Fruit fly (Drosophila melanogaster): ENCODE results near the gene RnpS1.
A peak's percentile ranks its signal among the peaks of the same experiment; 100 is the strongest.

The RnpS1 gene

dm6 chr3R:9590952-9591532 lies 39.2 kb downstream of the RnpS1 start, which contains the start of the genes bocks and CG8312 (continued):
- TF ChIP-seq schlank (tag; optimal IDR thresholded peaks at IDR 0.05) (no peak), CG10147 (GFP tag; optimal IDR thresholded peaks at IDR 0.05) (peak; percentile 47), CG6765 (GFP tag; optimal IDR thresholded peaks at IDR 0.05) (no peak), CG15479 (GFP tag; optimal IDR thresholded peaks at IDR 0.05) (peak; percentile 83), Mad (GFP tag; optimal IDR thresholded peaks at IDR 0.05) (peak; percentile 44), prd (optimal IDR thresholded peaks at IDR 0.05) (no peak), prd (GFP tag; IDR thresholded peaks at IDR 0.05) (no peak), gt (GFP tag; IDR thresholded peaks at IDR 0.05) (no peak), CG8359 (GFP tag; optimal IDR thresholded peaks at IDR 0.05; ENCODE audit: borderline replicate concordance) (no peak), org-1 (GFP tag; optimal IDR thresholded peaks at IDR 0.05) (no peak), CG17912 (GFP tag; optimal IDR thresholded peaks at IDR 0.05) (peak; percentile 64), CG7372 (GFP tag; IDR thresholded peaks at IDR 0.05) (no peak), CG43689 (GFP tag; IDR thresholded peaks at IDR 0.05) (no peak), CG5953 (GFP tag; IDR thresholded peaks at IDR 0.05) (no peak), row (GFP tag; IDR thresholded peaks at IDR 0.05) (no peak), nerfin-2 (GFP tag; IDR thresholded peaks at IDR 0.05; ENCODE audit: partially characterized antibody) (no peak), CG31224 (GFP tag; IDR thresholded peaks at IDR 0.05) (no peak), tgo (GFP tag; IDR thresholded peaks at IDR 0.05) (no peak), chm (GFP tag; IDR thresholded peaks at IDR 0.05) (no peak), sug (tag; optimal IDR thresholded peaks at IDR 0.05) (peak; percentile 58), h (optimal IDR thresholded peaks at IDR 0.05) (no peak), Neu2 (GFP tag; optimal IDR thresholded peaks at IDR 0.05; ENCODE audit: borderline replicate concordance) (no peak), NK7.1 (GFP tag; optimal IDR thresholded peaks at IDR 0.05) (no peak), eyg (GFP tag; optimal IDR thresholded peaks at IDR 0.05) (peak; percentile 15), Max (GFP tag; optimal IDR thresholded peaks at IDR 0.05) (peak; percentile 76), CG15696 (tag; optimal IDR thresholded peaks at IDR 0.05) (no peak), CG1792 (GFP tag; optimal IDR thresholded peaks at IDR 0.05) (peak; percentile 44), tll (GFP tag; optimal IDR thresholded peaks at IDR 0.05) (no peak), cas (GFP tag; IDR thresholded peaks at IDR 0.05) (no peak), gfzf (GFP tag; optimal IDR thresholded peaks at IDR 0.05) (peak; percentile 95), CG1529 (GFP tag; optimal IDR thresholded peaks at IDR 0.05) (no peak), grn (GFP tag; optimal IDR thresholded peaks at IDR 0.05) (peak; percentile 5), en (GFP tag; optimal IDR thresholded peaks at IDR 0.05) (no peak), CG18619 (GFP tag; optimal IDR thresholded peaks at IDR 0.05) (peak; percentile 29), kni (GFP tag; optimal IDR thresholded peaks at IDR 0.05) (no peak), CG11504 (tag; optimal IDR thresholded peaks at IDR 0.05) (no peak), ewg (GFP tag; optimal IDR thresholded peaks at IDR 0.05) (peak; percentile 80), pum (GFP tag; optimal IDR thresholded peaks at IDR 0.05) (peak; percentile 57), fd102C (GFP tag; optimal IDR thresholded peaks at IDR 0.05) (no peak), Usf (GFP tag; optimal IDR thresholded peaks at IDR 0.05) (no peak), zfh2 (GFP tag; optimal IDR thresholded peaks at IDR 0.05) (peak; percentile 78), mld (GFP tag; IDR thresholded peaks at IDR 0.05; ENCODE audit: partially characterized antibody) (no peak), exex (tag; optimal IDR thresholded peaks at IDR 0.05) (no peak), CkIIα-i1 (GFP tag; IDR thresholded peaks at IDR 0.05) (no peak), CG4360 (GFP tag; IDR thresholded peaks at IDR 0.05) (no peak), cato (GFP tag; optimal IDR thresholded peaks at IDR 0.05; ENCODE audit: borderline replicate concordance) (no peak), ERR (GFP tag; optimal IDR thresholded peaks at IDR 0.05) (peak; percentile 80), Side (GFP tag; optimal IDR thresholded peaks at IDR 0.05) (peak; percentile 20), TFAM (GFP tag; optimal IDR thresholded peaks at IDR 0.05) (no peak), CG12155 (GFP tag; optimal IDR thresholded peaks at IDR 0.05) (peak; percentile 44), ci (GFP tag; IDR thresholded peaks at IDR 0.05) (no peak), dysf (GFP tag; IDR thresholded peaks at IDR 0.05) (no peak)
